Fruit fly (Drosophila melanogaster): ENCODE results near the gene CG11537.

dm6 chr3L:3149060-3149872 lies 6.0 kb upstream of the CG11537 start:
- TF ChIP-seq svp (GFP tag), result peak; percentile 88
- TF ChIP-seq CG6276 (GFP tag; optimal IDR thresholded peaks at IDR 0.05), result no peak
- TF ChIP-seq lz (GFP tag; optimal IDR thresholded peaks at IDR 0.05), result no peak
- no peak for TF ChIP-seq topi (GFP tag; optimal IDR thresholded peaks at IDR 0.05)

Measured in whole organism, prepupa.